Worm (Caenorhabditis elegans): ENCODE results near the gene K07F5.14.

K07F5.14 gene

ce11 chrIV:9849624-9850023 lies 12.4 kb upstream of the K07F5.14 start, which contains the start of gene K07F5.8:
Gene K07F5.8 (minus strand): TSS chrIV:9849724.
- TF ChIP-seq D2030.7 (GFP tag; IDR thresholded peaks at IDR 0.05) = no peak
- TF ChIP-seq cebp-2 (GFP tag; IDR thresholded peaks at IDR 0.05) = no peak
- TF ChIP-seq T07F8.4 (tag; optimal IDR thresholded peaks at IDR 0.05) = no peak
- TF ChIP-seq nhr-27 (tag; optimal IDR thresholded peaks at IDR 0.05) = no peak
- no peak for TF ChIP-seq mes-4 (tag; optimal IDR thresholded peaks at IDR 0.05)
- TF ChIP-seq attf-3 (GFP tag; conservative IDR thresholded peaks at IDR 0.05) = no peak
- no peak for TF ChIP-seq egrh-3 (GFP tag; IDR thresholded peaks at IDR 0.05)
- no peak for TF ChIP-seq fkh-3 (tag; optimal IDR thresholded peaks at IDR 0.05)
- TF ChIP-seq F49E8.2 (tag; optimal IDR thresholded peaks at IDR 0.05; ENCODE audit: insufficient read depth) = no peak
- no peak for TF ChIP-seq atf-7 (tag; optimal IDR thresholded peaks at IDR 0.05)
- no peak for TF ChIP-seq cebp-1 (GFP tag; IDR thresholded peaks at IDR 0.05)
- no peak for TF ChIP-seq cebp-1 (tag; optimal IDR thresholded peaks at IDR 0.05)
- no peak for TF ChIP-seq F57A8.1 (GFP tag; optimal IDR thresholded peaks at IDR 0.05)
- no peak for TF ChIP-seq bed-2 (GFP tag; IDR thresholded peaks at IDR 0.05)
- no peak for TF ChIP-seq ceh-40 (GFP tag; IDR thresholded peaks at IDR 0.05)

ce11 chrIV:9850931-9851330 lies 11.1 kb upstream of the K07F5.14 start, which contains the start of gene ssp-10:
Gene ssp-10 (minus strand): TSS chrIV:9851031.
- no peak for TF ChIP-seq ztf-25 (GFP tag; IDR thresholded peaks at IDR 0.05)
- no peak for TF ChIP-seq efl-1 (GFP tag; optimal IDR thresholded peaks at IDR 0.05)
- TF ChIP-seq attf-5 (GFP tag; optimal IDR thresholded peaks at IDR 0.05) = no peak
- TF ChIP-seq aptf-3 (GFP tag; IDR thresholded peaks at IDR 0.05) = no peak
- TF ChIP-seq gei-17 (GFP tag; optimal IDR thresholded peaks at IDR 0.05) = no peak
- no peak for TF ChIP-seq attf-3 (GFP tag; conservative IDR thresholded peaks at IDR 0.05)
- no peak for TF ChIP-seq D2030.7 (GFP tag; IDR thresholded peaks at IDR 0.05)
- no peak for TF ChIP-seq mel-28 (tag; optimal IDR thresholded peaks at IDR 0.05; ENCODE audit: borderline replicate concordance)
- no peak for TF ChIP-seq egrh-3 (GFP tag; IDR thresholded peaks at IDR 0.05)
- TF ChIP-seq pha-4 (tag; optimal IDR thresholded peaks at IDR 0.05) = no peak

- TF ChIP-seq snpc-3.4 (tag; optimal IDR thresholded peaks at IDR 0.05) = no peak
- TF ChIP-seq lir-1 (GFP tag; conservative IDR thresholded peaks at IDR 0.05) = no peak
- TF ChIP-seq B0035.1 (tag; optimal IDR thresholded peaks at IDR 0.05) = no peak
- no peak for TF ChIP-seq F23B12.7 (tag; optimal IDR thresholded peaks at IDR 0.05; ENCODE audit: insufficient read depth)
- no peak for TF ChIP-seq C17E4.6 (GFP tag; IDR thresholded peaks at IDR 0.05)
Measured at ce11 chrIV:9852250-9852649, 9.8 kb upstream of the K07F5.14 start, which contains the start of gene ssq-1. Gene ssq-1 (plus strand): TSS chrIV:9852550.

ce11 chrIV:9852818-9853466 lies 9.1 kb upstream of the K07F5.14 start:
- TF ChIP-seq tbp1 (GFP tag; optimal IDR thresholded peaks at IDR 0.05) (no peak), F49E8.2 (tag; optimal IDR thresholded peaks at IDR 0.05; ENCODE audit: insufficient read depth) (no peak), lin-26 (GFP tag; IDR thresholded peaks at IDR 0.05) (no peak), madf-8 (GFP tag; conservative IDR thresholded peaks at IDR 0.05) (no peak), egrh-3 (GFP tag; IDR thresholded peaks at IDR 0.05) (peak; percentile 73), let-526 (GFP tag; IDR thresholded peaks at IDR 0.05) (no peak), Y95B8A.8 (GFP tag; IDR thresholded peaks at IDR 0.05) (no peak), nhr-120 (GFP tag; IDR thresholded peaks at IDR 0.05) (0 out of 2 replicates have a peak, but pooled peaks have one; percentile 9), hlh-26 (GFP tag; conservative IDR thresholded peaks at IDR 0.05) (0 out of 2 replicates have a peak, but pooled peaks have one; percentile 24), hrde-1 (tag; optimal IDR thresholded peaks at IDR 0.05; ENCODE audit: borderline replicate concordance) (no peak), F22D6.2 (tag; optimal IDR thresholded peaks at IDR 0.05) (no peak), repo-1 (tag; optimal IDR thresholded peaks at IDR 0.05) (no peak), rcor-1 (GFP tag; IDR thresholded peaks at IDR 0.05) (no peak), Y56A3A.18 (GFP tag; IDR thresholded peaks at IDR 0.05) (0 out of 2 replicates have a peak, but pooled peaks have one; percentile 20), hmg-20 (GFP tag; IDR thresholded peaks at IDR 0.05) (no peak), zfh-2 (GFP tag; conservative IDR thresholded peaks at IDR 0.05) (peak; percentile 76), C17E4.6 (GFP tag; IDR thresholded peaks at IDR 0.05) (no peak), lag-1 (GFP tag; IDR thresholded peaks at IDR 0.05) (no peak), B0035.1 (tag; optimal IDR thresholded peaks at IDR 0.05) (no peak), Y67H2A.10 (GFP tag; conservative IDR thresholded peaks at IDR 0.05) (no peak)
